Worm (Caenorhabditis elegans) whole organism, L4/young adult: Measurements from ENCODE around the gene CD4.1.

ENCODE experiments used
- W03F9.2 ChIP-seq: fragments of 150-350 bp; optimal IDR thresholded peaks from 2 replicates; lab custom pipeline; 2014; ENCODE audit warnings: missing biosample characterization, missing genetic modification characterization
- dao-5 ChIP-seq: sonication (generic microtip); optimal IDR thresholded peaks from 2 replicates; lab custom pipeline; 2016; ENCODE audit warnings: missing genotype, missing genetic modification characterization, moderate library complexity, missing compliant biosample characterization
- him-1 ChIP-seq: sonication (generic microtip); optimal IDR thresholded peaks from 2 replicates; lab custom pipeline; 2016; ENCODE audit warnings: missing genotype, missing genetic modification reagents, missing genetic modification characterization, missing compliant biosample characterization

CD4.1 gene

ce11 chrV:5630792-5631191 lies 24.4 kb downstream of the CD4.1 start, which contains the start of gene acy-4:
acy-4 (minus strand) TSS chrV:5630892.
- no peak for TF ChIP-seq him-1 (tag; lab: Kevin White, UChicago)
- TF ChIP-seq W03F9.2 (tag; lab: Kevin White, UChicago) = no peak
- no peak for TF ChIP-seq dao-5

DNA sequence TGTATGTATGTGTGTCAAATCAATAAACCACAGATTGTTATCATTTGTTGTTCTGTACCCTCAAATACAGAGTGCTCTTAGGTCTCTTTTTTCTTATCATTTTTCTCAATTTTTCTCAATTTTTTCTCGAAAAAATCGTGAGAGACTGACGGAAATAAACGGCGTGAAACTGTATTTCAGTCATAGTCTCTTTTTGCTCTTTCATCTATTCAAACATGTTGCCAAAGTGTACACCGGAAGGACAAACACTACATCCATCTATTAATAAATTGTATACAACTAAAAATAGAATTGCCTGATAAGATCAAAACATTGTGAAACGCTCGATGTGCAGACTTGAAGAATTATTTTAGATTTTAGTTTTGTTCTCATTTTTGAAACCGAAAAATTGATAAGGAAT lies 28.1 kb downstream of the CD4.1 start:
- TF ChIP-seq him-1 (tag; lab: Kevin White, UChicago) (no peak), W03F9.2 (tag; lab: Kevin White, UChicago) (no peak), dao-5 (no peak)

- TF ChIP-seq him-1 (tag; lab: Kevin White, UChicago) = no peak
These were observed 37.8 kb downstream of the CD4.1 start, which contains the start of gene srx-117 for ce11 chrV:5644171-5644570. srx-117 (plus strand) TSS chrV:5644471.

DNA sequence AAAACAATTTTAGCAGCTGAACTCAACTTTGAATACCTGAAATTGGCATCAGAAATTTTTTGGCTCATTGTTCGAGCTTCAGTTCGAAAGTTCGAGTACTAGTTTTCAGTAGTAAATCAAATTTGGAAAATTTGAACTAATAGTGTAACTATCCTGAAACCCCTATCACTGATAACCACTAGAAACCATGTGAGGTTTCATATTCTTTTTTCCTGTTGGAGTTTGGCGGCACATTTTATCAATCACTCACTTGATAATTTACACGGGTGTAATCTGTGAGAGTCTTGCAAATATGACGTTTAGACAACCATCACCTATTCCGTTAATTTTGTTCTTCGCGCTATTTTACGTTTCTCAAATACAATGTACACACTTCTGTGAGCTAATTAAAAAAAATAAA lies 41.0 kb downstream of the CD4.1 start, which contains the start of gene C14C11.4:
Gene C14C11.4, plus strand, starts transcription at position 252 of the 400 bp plus-strand sequence.
- no peak for TF ChIP-seq dao-5
- no peak for TF ChIP-seq W03F9.2 (tag; lab: Kevin White, UChicago)
- no peak for TF ChIP-seq him-1 (tag; lab: Kevin White, UChicago)

DNA sequence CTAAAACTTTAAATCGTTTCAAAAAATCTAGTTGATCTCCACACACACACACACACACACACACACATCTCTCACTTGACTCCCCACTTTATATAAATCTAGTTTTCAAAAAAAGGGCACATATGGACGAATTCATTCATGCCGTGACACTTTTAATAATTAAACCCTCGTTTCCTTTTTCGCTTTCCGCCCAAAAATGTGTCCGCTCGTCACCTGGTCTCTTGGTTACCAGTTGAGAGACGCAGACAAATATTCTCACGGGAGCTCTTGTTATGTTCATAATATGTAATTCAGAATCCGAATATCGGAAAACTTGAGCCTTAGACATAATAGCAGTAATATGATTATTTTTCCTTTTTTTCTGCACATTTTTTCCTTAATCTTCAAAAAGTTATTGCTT lies 45.5 kb downstream of the CD4.1 start:
- TF ChIP-seq W03F9.2 (tag; lab: Kevin White, UChicago) (no peak), dao-5 (no peak), him-1 (tag; lab: Kevin White, UChicago) (no peak)

ce11 chrV:5653990-5654499 lies 47.7 kb downstream of the CD4.1 start, which contains the start of gene hex-2:
hex-2 (plus strand) TSS chrV:5654449.
- TF ChIP-seq him-1 (tag; lab: Kevin White, UChicago) (no peak), W03F9.2 (tag; lab: Kevin White, UChicago) (no peak), dao-5 (no peak)
